Worm (Caenorhabditis elegans): ENCODE data around the gene ZC477.7.

DNA sequence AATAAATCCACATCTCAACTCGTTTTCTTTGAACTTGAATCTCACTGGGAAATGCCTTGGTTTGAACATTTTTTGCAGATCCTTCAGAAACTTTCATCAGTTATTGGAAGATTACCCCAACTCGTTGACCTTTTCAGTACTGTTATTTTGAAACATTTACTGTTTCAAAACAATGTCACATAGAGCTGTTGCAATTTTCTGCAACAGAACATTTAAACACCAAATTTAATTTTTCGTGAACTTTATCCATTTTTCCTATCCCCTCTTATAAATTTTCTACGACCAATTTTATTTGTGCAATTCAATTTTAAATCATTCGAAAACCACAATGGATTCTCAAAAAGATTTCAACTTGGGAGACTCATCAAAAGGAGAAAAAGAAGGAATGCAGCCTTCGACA, 3.4 kb downstream of the ZC477.7 start, which contains the start of gene ZC477.2:
- TF ChIP-seq hnd-1 (tag; optimal IDR thresholded peaks at IDR 0.05) (no peak), ama-1 (optimal IDR thresholded peaks at IDR 0.05) (no peak), F13C5.2 (tag; optimal IDR thresholded peaks at IDR 0.05) (no peak), ets-7 (tag; optimal IDR thresholded peaks at IDR 0.05) (no peak), flt-1 (GFP tag; IDR thresholded peaks at IDR 0.05) (no peak), tbx-11 (GFP tag; IDR thresholded peaks at IDR 0.05) (no peak), sea-1 (GFP tag; conservative IDR thresholded peaks at IDR 0.05) (no peak), pes-1 (GFP tag; IDR thresholded peaks at IDR 0.05) (no peak), scrt-1 (GFP tag; IDR thresholded peaks at IDR 0.05) (no peak), tbx-37 (GFP tag; conservative IDR thresholded peaks at IDR 0.05) (no peak)

All from whole organism, early embryonic.